Worm (Caenorhabditis elegans) whole organism, L1 larva: Measurements from ENCODE around the gene nlp-61.

Experiments used
- C16A3.4 ChIP-seq: fragments of 150-350 bp; optimal IDR thresholded peaks from 2 replicates; lab custom pipeline; 2014; ENCODE audit warnings: missing biosample characterization, missing genetic modification characterization
- Y116A8C.19 ChIP-seq: sonication (generic microtip); optimal IDR thresholded peaks from 2 replicates; lab custom pipeline; 2016; ENCODE audit warnings: missing compliant biosample characterization, missing genetic modification characterization, borderline replicate concordance
- ama-1 ChIP-seq: fragments of 150-350 bp; optimal IDR thresholded peaks from 2 replicates; lab custom pipeline; 2014
- blmp-1 ChIP-seq: fragments of 150-350 bp; optimal IDR thresholded peaks from 2 replicates; lab custom pipeline; 2014; ENCODE audit warnings: missing biosample characterization, missing genetic modification characterization
- ceh-90 ChIP-seq: sonication (generic microtip); optimal IDR thresholded peaks from 2 replicates; lab custom pipeline; 2016; ENCODE audit warnings: missing genetic modification characterization, missing compliant biosample characterization
- dpl-1 ChIP-seq, 3 experiments: fragments of 150-350 bp in 2 of 3; sonication (generic microtip) in 1 of 3; optimal IDR thresholded peaks; 2 replicates each; lab custom pipeline; 2014 to 2017; ENCODE audit warnings: missing biosample characterization in 3 of 3, missing genetic modification characterization in 3 of 3, missing genetic modification reagents in 3 of 3
- dsc-1 ChIP-seq: sonication (generic microtip); optimal IDR thresholded peaks from 2 replicates; lab custom pipeline; 2016; ENCODE audit warnings: mild to moderate bottlenecking, missing genetic modification characterization, missing compliant biosample characterization
- efl-1 ChIP-seq, 4 experiments: fragments of 150-350 bp; optimal IDR thresholded peaks in 3 of 4; peaks in 1 of 4; 1 replicate in 1 of 4; 2 replicates in 3 of 4; lab custom pipeline; 2014; ENCODE audit warnings: missing biosample characterization in 2 of 4, missing genetic modification characterization in 2 of 4, missing genetic modification reagents in 2 of 4
- efl-3 ChIP-seq: fragments of 200-800 bp; sonication (Bioruptor generic); optimal IDR thresholded peaks from 2 replicates; lab custom pipeline; 2018; ENCODE audit warnings: mild to moderate bottlenecking, missing genetic modification characterization, missing compliant biosample characterization
- egl-27 ChIP-seq, 2 experiments: fragments of 150-350 bp in 1 of 2; sonication (generic microtip); optimal IDR thresholded peaks; 3 replicates each; lab custom pipeline; 2017 to 2018; ENCODE audit warnings: missing biosample characterization in 2 of 2, missing genetic modification characterization in 2 of 2, missing genetic modification reagents in 2 of 2
- elt-2 ChIP-seq: sonication (generic microtip); optimal IDR thresholded peaks from 2 replicates; lab custom pipeline; 2016; ENCODE audit warnings: missing genetic modification characterization, mild to moderate bottlenecking, inconsistent platforms, missing compliant biosample characterization, missing genetic modification reagents
- elt-3 ChIP-seq, 6 experiments: fragments of 150-350 bp in 1 of 6; sonication (generic microtip); optimal IDR thresholded peaks; 2 replicates each; lab custom pipeline; 2017 to 2018; ENCODE audit warnings: missing biosample characterization in 6 of 6, missing genetic modification characterization in 6 of 6, inconsistent platforms in 1 of 6
- ets-5 ChIP-seq: fragments of 200-800 bp; sonication (Bioruptor generic); IDR thresholded peaks from 2 replicates; pipeline ENCODE4 v1.3.6; 2022; ENCODE audit warnings: missing genetic modification characterization, missing compliant biosample characterization
- grh-1 ChIP-seq: fragments of 200-800 bp; sonication (Bioruptor generic); IDR thresholded peaks from 2 replicates; pipeline ENCODE4 v1.3.6; 2022; ENCODE audit warnings: missing genetic modification reagents, missing genetic modification characterization, missing compliant biosample characterization
- hlh-17 ChIP-seq: fragments of 200-800 bp; sonication (Bioruptor generic); optimal IDR thresholded peaks from 2 replicates; lab custom pipeline; 2018; ENCODE audit warnings: missing genetic modification characterization, mild to moderate bottlenecking, missing compliant biosample characterization, moderate library complexity, borderline replicate concordance
- hpl-2 ChIP-seq: fragments of 150-350 bp; optimal IDR thresholded peaks from 2 replicates; lab custom pipeline; 2014; ENCODE audit warnings: missing biosample characterization, missing genetic modification reagents, missing genetic modification characterization
- isw-1 ChIP-seq: fragments of 200-800 bp; sonication (Bioruptor generic); IDR thresholded peaks from 2 replicates; pipeline ENCODE4 v1.3.6; 2022; ENCODE audit warnings: missing genetic modification characterization, missing compliant biosample characterization
- lin-14 ChIP-seq: fragments of 200-800 bp; sonication (Bioruptor generic); optimal IDR thresholded peaks from 2 replicates; lab custom pipeline; 2018; ENCODE audit warnings: mild to moderate bottlenecking, missing genetic modification characterization, moderate library complexity, missing compliant biosample characterization
- lin-15B ChIP-seq: fragments of 150-350 bp; sonication (generic microtip); optimal IDR thresholded peaks from 3 replicates; lab custom pipeline; 2014; ENCODE audit warnings: missing biosample characterization, missing genetic modification characterization
- lin-35 ChIP-seq, 2 experiments: fragments of 150-350 bp; optimal IDR thresholded peaks; 2 replicates each; lab custom pipeline; 2014; ENCODE audit warnings: missing biosample characterization in 2 of 2, missing genetic modification characterization in 2 of 2, missing genetic modification reagents in 2 of 2
- lin-39 ChIP-seq: fragments of 150-350 bp; optimal IDR thresholded peaks from 2 replicates; lab custom pipeline; 2014; ENCODE audit warnings: missing biosample characterization, missing genetic modification reagents, missing genetic modification characterization
- nhr-20 ChIP-seq: sonication (generic microtip); optimal IDR thresholded peaks from 2 replicates; lab custom pipeline; 2016; ENCODE audit warnings: mild to moderate bottlenecking, missing genetic modification characterization, missing compliant biosample characterization
- nhr-28 ChIP-seq: fragments of 150-350 bp; optimal IDR thresholded peaks from 2 replicates; lab custom pipeline; 2014; ENCODE audit warnings: missing biosample characterization, missing genetic modification characterization
- nhr-71 ChIP-seq: sonication (generic microtip); optimal IDR thresholded peaks from 2 replicates; lab custom pipeline; 2016; ENCODE audit warnings: mild to moderate bottlenecking, missing genetic modification characterization, moderate library complexity, missing compliant biosample characterization
- nhr-76 ChIP-seq: sonication (generic microtip); optimal IDR thresholded peaks from 2 replicates; lab custom pipeline; 2017; ENCODE audit warnings: missing biosample characterization, missing genetic modification characterization
- nhr-77 ChIP-seq: fragments of 150-350 bp; optimal IDR thresholded peaks from 2 replicates; lab custom pipeline; 2014; ENCODE audit warnings: missing biosample characterization, missing genetic modification characterization
- nhr-85 ChIP-seq: sonication (generic microtip); peaks from one replicate; lab custom pipeline; 2016; ENCODE audit warnings: missing genetic modification characterization, inconsistent platforms, missing compliant biosample characterization
- nhr-90 ChIP-seq: sonication (generic microtip); optimal IDR thresholded peaks from 2 replicates; lab custom pipeline; 2016; ENCODE audit warnings: mild to moderate bottlenecking, missing genetic modification characterization, missing compliant biosample characterization; ENCODE audit not compliant: poor library complexity
- pag-3 ChIP-seq: sonication (generic microtip); optimal IDR thresholded peaks from 2 replicates; lab custom pipeline; 2017; ENCODE audit warnings: missing genetic modification characterization, mild to moderate bottlenecking, missing compliant biosample characterization, antibody characterized with exemption, borderline replicate concordance; ENCODE audit not compliant: insufficient read depth
- pqm-1 ChIP-seq: sonication (generic microtip); optimal IDR thresholded peaks from 3 replicates; lab custom pipeline; 2017; ENCODE audit warnings: missing biosample characterization, missing genetic modification characterization
- rnt-1 ChIP-seq: sonication (generic microtip); optimal IDR thresholded peaks from 2 replicates; lab custom pipeline; 2016; ENCODE audit warnings: mild to moderate bottlenecking, missing genetic modification characterization, moderate library complexity, missing compliant biosample characterization
- snu-23 ChIP-seq: sonication (generic microtip); optimal IDR thresholded peaks from 2 replicates; lab custom pipeline; 2016; ENCODE audit warnings: missing genetic modification characterization, missing compliant biosample characterization
- sox-4 ChIP-seq: sonication (generic microtip); optimal IDR thresholded peaks from 2 replicates; lab custom pipeline; 2016; ENCODE audit warnings: missing genetic modification characterization, missing compliant biosample characterization
- sptf-1 ChIP-seq: fragments of 150-350 bp; optimal IDR thresholded peaks from 2 replicates; lab custom pipeline; 2014; ENCODE audit warnings: missing biosample characterization, missing genetic modification characterization
- unc-62 ChIP-seq: fragments of 150-350 bp; optimal IDR thresholded peaks from 2 replicates; lab custom pipeline; 2014; ENCODE audit warnings: missing biosample characterization, missing genetic modification reagents, missing genetic modification characterization
- unc-86 ChIP-seq: sonication (generic microtip); optimal IDR thresholded peaks from 2 replicates; lab custom pipeline; 2016; ENCODE audit warnings: missing genetic modification characterization, missing compliant biosample characterization
- unc-98 ChIP-seq: fragments of 200-800 bp; sonication (Bioruptor generic); IDR thresholded peaks from 2 replicates; pipeline ENCODE4 v1.3.6; 2022; ENCODE audit warnings: missing genetic modification characterization, missing compliant biosample characterization
- vab-15 ChIP-seq: sonication (generic microtip); optimal IDR thresholded peaks from 2 replicates; lab custom pipeline; 2017; ENCODE audit warnings: missing genotype, mild to moderate bottlenecking, missing genetic modification characterization, missing compliant biosample characterization
- zag-1 ChIP-seq: fragments of 150-350 bp; optimal IDR thresholded peaks from 2 replicates; lab custom pipeline; 2014; ENCODE audit warnings: missing biosample characterization, missing genetic modification characterization
- zip-4 ChIP-seq: fragments of 200-800 bp; sonication (Bioruptor generic); optimal IDR thresholded peaks from 2 replicates; lab custom pipeline; 2018; ENCODE audit warnings: mild to moderate bottlenecking, missing genetic modification characterization, moderate library complexity, missing compliant biosample characterization

Gene nlp-61

ce11 chrX:7593931-7594544 lies 33.4 kb upstream of the nlp-61 start (continued):
- TF ChIP-seq efl-3 (no peak), ets-5 (no peak), vab-15 (tag; lab: Kevin White, UChicago) (no peak), ama-1 (lab: Kevin White, UChicago) (no peak), zag-1 (tag; lab: Kevin White, UChicago) (no peak), nhr-85 (tag; lab: Kevin White, UChicago) (peak; percentile 78), sptf-1 (tag; lab: Kevin White, UChicago) (no peak), nhr-76 (no peak)
- TF ChIP-seq, all 84 proteins: peak for 7

- TF ChIP-seq zip-4 (GFP tag; lab: Kevin White, UChicago), result no peak
- no peak for TF ChIP-seq hlh-17 (GFP tag; lab: Kevin White, UChicago)
- TF ChIP-seq elt-3 (tag; optimal IDR thresholded peaks at IDR 0.05; lab: Kevin White, UChicago), result peak in 2 of 6 experiments; percentile 29 to 68
- TF ChIP-seq dpl-1 (GFP tag; optimal IDR thresholded peaks at IDR 0.05; lab: Kevin White, UChicago), result no peak
- peak; percentile 88 for TF ChIP-seq blmp-1 (tag; lab: Kevin White, UChicago)
- no peak for TF ChIP-seq sox-4 (tag; lab: Kevin White, UChicago)
- no peak for TF ChIP-seq ets-5
- TF ChIP-seq ceh-90, result no peak
- peak in 1 of 2 experiments; percentile 40 for TF ChIP-seq lin-35 (GFP tag; optimal IDR thresholded peaks at IDR 0.05; lab: Kevin White, UChicago)
- no peak for TF ChIP-seq unc-86 (tag; lab: Kevin White, UChicago)
- TF ChIP-seq unc-62, result no peak
- no peak for TF ChIP-seq Y116A8C.19 (tag; lab: Kevin White, UChicago)
- TF ChIP-seq unc-98 (GFP tag; lab: Robert Waterston, UW), result no peak
- TF ChIP-seq zag-1 (tag; lab: Kevin White, UChicago), result no peak
- TF ChIP-seq nhr-28 (tag; lab: Kevin White, UChicago), result no peak
- TF ChIP-seq pqm-1 (tag; lab: Kevin White, UChicago), result no peak
- TF ChIP-seq grh-1, result no peak
- TF ChIP-seq dsc-1 (tag; lab: Kevin White, UChicago), result no peak
- TF ChIP-seq efl-3, result no peak
- TF ChIP-seq nhr-20 (tag; lab: Kevin White, UChicago), result peak; percentile 29
- no peak for TF ChIP-seq lin-15B
- no peak for TF ChIP-seq snu-23
- no peak for TF ChIP-seq pag-3 (tag; lab: Kevin White, UChicago)
- TF ChIP-seq nhr-90 (tag; lab: Kevin White, UChicago), result peak; percentile 51
- no peak for TF ChIP-seq isw-1
- no peak for TF ChIP-seq egl-27 (tag; optimal IDR thresholded peaks at IDR 0.05; lab: Kevin White, UChicago)
- TF ChIP-seq ama-1 (lab: Kevin White, UChicago), result no peak
- peak; percentile 82 for TF ChIP-seq nhr-85 (tag; lab: Kevin White, UChicago)
- peak; percentile 49 for TF ChIP-seq lin-14 (GFP tag; lab: Kevin White, UChicago)
- no peak for TF ChIP-seq rnt-1
- TF ChIP-seq nhr-71 (tag; lab: Kevin White, UChicago), result peak; percentile 47
- TF ChIP-seq hpl-2, result no peak
- peak; percentile 24 for TF ChIP-seq elt-2 (tag; lab: Kevin White, UChicago)
- TF ChIP-seq, all 84 proteins: peak for 9
Observed at ce11 chrX:7596029-7596428, 31.4 kb upstream of the nlp-61 start.

ce11 chrX:7596627-7597026 lies 30.8 kb upstream of the nlp-61 start, which contains the start of gene C44E12.1:
Gene C44E12.1 (plus strand): TSS chrX:7596927.
- TF ChIP-seq lin-14 (GFP tag; lab: Kevin White, UChicago) (peak; percentile 8), hlh-17 (GFP tag; lab: Kevin White, UChicago) (no peak), ets-5 (no peak), nhr-85 (tag; lab: Kevin White, UChicago) (peak; percentile 7), efl-1 (optimal IDR thresholded peaks at IDR 0.05; lab: Kevin White, UChicago) (no peak), efl-1 (GFP tag; optimal IDR thresholded peaks at IDR 0.05 in 1 of 2; lab: Kevin White, UChicago) (peak in 1 of 2 experiments; percentile 53), nhr-77 (no peak), nhr-71 (tag; lab: Kevin White, UChicago) (no peak), C16A3.4 (tag; lab: Kevin White, UChicago) (no peak), lin-39 (tag; lab: Kevin White, UChicago) (no peak)
